Fruit fly (Drosophila melanogaster) whole organism, wandering third instar larva: Measurements from ENCODE around the gene Bem46.

Experiments
- Abd-B ChIP-seq: fragments of >200 bp; optimal IDR thresholded peaks from 2 replicates; lab custom pipeline; 2017; ENCODE audit warnings: missing biosample characterization, missing genetic modification characterization
- CG32264 ChIP-seq: fragments of 200-800 bp; sonication (Bioruptor generic); optimal IDR thresholded peaks from 2 replicates; lab custom pipeline; 2016; ENCODE audit warnings: missing biosample characterization, missing genetic modification characterization
- CG9705 ChIP-seq: fragments of 200-800 bp; sonication (Bioruptor generic); optimal IDR thresholded peaks from 2 replicates; lab custom pipeline; 2018; ENCODE audit warnings: missing biosample characterization, mild to moderate bottlenecking, missing genetic modification characterization
- CrebA ChIP-seq: fragments of 200-800 bp; sonication (Bioruptor generic); optimal IDR thresholded peaks from 2 replicates; lab custom pipeline; 2016; ENCODE audit warnings: missing biosample characterization, mild to moderate bottlenecking, missing genetic modification characterization, borderline replicate concordance
- Dfd ChIP-seq: fragments of >200 bp; optimal IDR thresholded peaks from 2 replicates; lab custom pipeline; 2017; ENCODE audit warnings: missing biosample characterization, missing genetic modification characterization
- Dif ChIP-seq: fragments of 200-275, 200-300 bp; sonication (Bioruptor generic); optimal IDR thresholded peaks from 2 replicates; lab custom pipeline; 2018; ENCODE audit warnings: missing biosample characterization, missing genetic modification characterization; ENCODE audit not compliant: partially characterized antibody
- GATAd ChIP-seq: sonication (Bioruptor generic); optimal IDR thresholded peaks from 2 replicates; lab custom pipeline; 2016; ENCODE audit warnings: missing biosample characterization, missing genetic modification characterization
- HLH106 ChIP-seq: fragments of 200-800 bp; optimal IDR thresholded peaks from 3 replicates; lab custom pipeline; 2019; ENCODE audit warnings: missing biosample characterization, mild to moderate bottlenecking, missing genetic modification characterization, moderate library complexity
- Hnf4 ChIP-seq: fragments of 200-800 bp; sonication (Bioruptor generic); optimal IDR thresholded peaks from 2 replicates; lab custom pipeline; 2016; ENCODE audit warnings: missing biosample characterization, mild to moderate bottlenecking, missing genetic modification characterization
- Hr78 ChIP-seq: fragments of >200 bp; optimal IDR thresholded peaks from 2 replicates; lab custom pipeline; 2017; ENCODE audit warnings: missing biosample characterization, missing genetic modification characterization
- Jra ChIP-seq: sonication (Bioruptor generic); optimal IDR thresholded peaks from 2 replicates; lab custom pipeline; 2016; ENCODE audit warnings: missing biosample characterization, missing genetic modification characterization
- Mio ChIP-seq: sonication (Bioruptor generic); optimal IDR thresholded peaks from 2 replicates; lab custom pipeline; 2016; ENCODE audit warnings: missing biosample characterization, missing genetic modification characterization
- Myc ChIP-seq: fragments of >200 bp; optimal IDR thresholded peaks from 2 replicates; lab custom pipeline; 2017
- N ChIP-seq: fragments of >200 bp; optimal IDR thresholded peaks from 2 replicates; lab custom pipeline; 2018; ENCODE audit warnings: missing biosample characterization, missing external identifiers, missing genetic modification characterization
- OdsH ChIP-seq: fragments of 200-800 bp; sonication (Bioruptor generic); optimal IDR thresholded peaks from 2 replicates; lab custom pipeline; 2016; ENCODE audit warnings: missing biosample characterization, mild to moderate bottlenecking, missing genetic modification characterization
- Rel ChIP-seq, 2 experiments: fragments of 200-800 bp; sonication (Bioruptor generic) in 1 of 2; optimal IDR thresholded peaks; 2 replicates in 1 of 2; 3 replicates in 1 of 2; lab custom pipeline; 2016 to 2019; ENCODE audit warnings: mild to moderate bottlenecking in 2 of 2, missing biosample characterization in 2 of 2, missing genetic modification characterization in 2 of 2, moderate library complexity in 1 of 2
- Sp1 ChIP-seq: fragments of 200-800 bp; sonication (Bioruptor generic); optimal IDR thresholded peaks from 3 replicates; lab custom pipeline; 2019; ENCODE audit warnings: missing biosample characterization, mild to moderate bottlenecking, missing genetic modification characterization, moderate library complexity
- Vsx2 ChIP-seq: fragments of 200-300, 225-300 bp; sonication (Bioruptor generic); optimal IDR thresholded peaks from 2 replicates; lab custom pipeline; 2018; ENCODE audit warnings: missing biosample characterization, missing genetic modification characterization; ENCODE audit not compliant: partially characterized antibody
- br ChIP-seq: fragments of 200-800 bp; sonication (Bioruptor generic); optimal IDR thresholded peaks from 2 replicates; lab custom pipeline; 2016; ENCODE audit warnings: missing biosample characterization, missing genetic modification characterization
- brk ChIP-seq: fragments of 200-800 bp; sonication (Bioruptor generic); optimal IDR thresholded peaks from 2 replicates; lab custom pipeline; 2016; ENCODE audit warnings: missing biosample characterization, mild to moderate bottlenecking, missing genetic modification characterization
- dl ChIP-seq, 2 experiments: fragments of 175-275, 200-275 bp in 1 of 2; fragments of 200-275 bp in 1 of 2; sonication (Bioruptor generic); optimal IDR thresholded peaks; lab custom pipeline; 2018; ENCODE audit warnings: mild to moderate bottlenecking in 2 of 2, missing biosample characterization in 2 of 2, missing genetic modification characterization in 2 of 2, moderate library complexity in 2 of 2; ENCODE audit not compliant: partially characterized antibody in 2 of 2, insufficient read depth in 1 of 2
- dmrt93B ChIP-seq: fragments of 200-800 bp; sonication (Bioruptor generic); optimal IDR thresholded peaks from 2 replicates; lab custom pipeline; 2018; ENCODE audit warnings: missing biosample characterization, mild to moderate bottlenecking, missing genetic modification characterization
- dsf ChIP-seq: sonication (Bioruptor generic); optimal IDR thresholded peaks from 2 replicates; lab custom pipeline; 2016; ENCODE audit warnings: missing biosample characterization, missing genetic modification characterization, borderline replicate concordance
- ey ChIP-seq: fragments of 200-800 bp; sonication (Bioruptor generic); optimal IDR thresholded peaks from 2 replicates; lab custom pipeline; 2016; ENCODE audit warnings: missing biosample characterization, missing genetic modification characterization
- foxo ChIP-seq, 2 experiments: fragments of 200-800 bp; sonication (Bioruptor generic); optimal IDR thresholded peaks; 2 replicates in 1 of 2; 3 replicates in 1 of 2; lab custom pipeline; 2016 to 2017; ENCODE audit warnings: missing biosample characterization in 2 of 2, missing genetic modification characterization in 2 of 2
- fru ChIP-seq: fragments of 200-800 bp; sonication (Bioruptor generic); optimal IDR thresholded peaks from 3 replicates; lab custom pipeline; 2016; ENCODE audit warnings: missing biosample characterization, mild to moderate bottlenecking, missing genetic modification characterization
- h ChIP-seq: fragments of 200-800 bp; sonication (Bioruptor generic); optimal IDR thresholded peaks from 3 replicates; lab custom pipeline; 2016; ENCODE audit warnings: missing biosample characterization, mild to moderate bottlenecking, missing genetic modification characterization
- jim ChIP-seq: fragments of 175-275, 200-325 bp; sonication (Bioruptor generic); optimal IDR thresholded peaks from 2 replicates; lab custom pipeline; 2016; ENCODE audit warnings: missing biosample characterization, mild to moderate bottlenecking, missing genetic modification characterization
- lola ChIP-seq: fragments of >200 bp; optimal IDR thresholded peaks from 2 replicates; lab custom pipeline; 2017; ENCODE audit warnings: missing biosample characterization, missing genetic modification characterization
- pan ChIP-seq: fragments of >200 bp; optimal IDR thresholded peaks from 2 replicates; lab custom pipeline; 2017
- psq ChIP-seq: fragments of 200-800 bp; sonication (Bioruptor generic); optimal IDR thresholded peaks from 3 replicates; lab custom pipeline; 2017; ENCODE audit warnings: missing biosample characterization, mild to moderate bottlenecking, missing genetic modification characterization, moderate library complexity
- rgr ChIP-seq: fragments of 200-800 bp; sonication (Bioruptor generic); optimal IDR thresholded peaks from 3 replicates; lab custom pipeline; 2016; ENCODE audit warnings: missing biosample characterization, mild to moderate bottlenecking, missing genetic modification characterization
- sage ChIP-seq: fragments of 200-800 bp; sonication (Bioruptor generic); optimal IDR thresholded peaks from 2 replicates; lab custom pipeline; 2016; ENCODE audit warnings: missing biosample characterization, mild to moderate bottlenecking, missing genetic modification characterization
- sv ChIP-seq: fragments of 200-800 bp; sonication (Bioruptor generic); optimal IDR thresholded peaks from 3 replicates; lab custom pipeline; 2016; ENCODE audit warnings: missing biosample characterization, missing genetic modification characterization
- tai ChIP-seq: sonication (Bioruptor generic); optimal IDR thresholded peaks from 2 replicates; lab custom pipeline; 2016; ENCODE audit warnings: missing biosample characterization, missing genetic modification characterization
- usp ChIP-seq: fragments of >200 bp; optimal IDR thresholded peaks from 2 replicates; lab custom pipeline; 2017; ENCODE audit warnings: missing biosample characterization, missing genetic modification characterization
- woc ChIP-seq: sonication (Bioruptor generic); optimal IDR thresholded peaks from 2 replicates; lab custom pipeline; 2016; ENCODE audit warnings: missing biosample characterization, mild to moderate bottlenecking, missing genetic modification characterization

Bem46 gene

dm6 chr2L:2957547-2958174, 30.3 kb upstream of the Bem46 start (continued):
- TF ChIP-seq Hnf4 (peak; percentile 76), Sp1 (GFP tag; lab: Kevin White, UChicago) (peak; percentile 89)

DNA sequence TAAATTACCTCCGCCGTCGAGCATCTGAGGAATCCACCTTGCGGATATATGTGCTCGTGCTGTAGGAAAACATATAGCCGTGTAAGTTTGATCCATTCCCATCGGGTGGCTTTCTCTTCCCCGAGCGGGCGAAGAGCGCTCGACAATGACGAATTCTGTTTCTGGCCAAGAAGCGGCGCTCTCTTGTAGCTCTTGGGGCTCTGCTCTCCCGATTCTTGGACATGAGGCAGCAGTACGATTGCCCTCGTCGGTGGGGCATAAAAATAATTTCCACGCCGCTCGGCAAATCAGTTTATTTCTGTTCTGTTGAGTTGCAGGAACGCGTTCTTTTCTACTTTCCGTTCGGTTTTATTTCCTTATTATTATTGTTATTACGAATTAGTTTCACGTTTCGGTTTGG, 29.1 kb upstream of the Bem46 start:
- TF ChIP-seq dl (GFP tag; optimal IDR thresholded peaks at IDR 0.05; lab: Kevin White, UChicago; ENCODE audit: insufficient read depth in 1 of 2, partially characterized antibody in 2 of 2) (peak; percentile 4 to 11), Sp1 (GFP tag; lab: Kevin White, UChicago) (no peak)
- TF ChIP-seq, all 38 proteins: peak for 1

dm6 chr2L:2966917-2967316, 21.0 kb upstream of the Bem46 start:
- TF ChIP-seq woc (GFP tag; lab: Kevin White, UChicago), result no peak
- no peak for TF ChIP-seq CG32264 (GFP tag; lab: Kevin White, UChicago)
- no peak for TF ChIP-seq CrebA (GFP tag; lab: Kevin White, UChicago)
- TF ChIP-seq br (GFP tag; lab: Kevin White, UChicago), result no peak
- TF ChIP-seq lola (GFP tag; lab: Kevin White, UChicago), result no peak
- TF ChIP-seq Sp1 (GFP tag; lab: Kevin White, UChicago), result no peak
- no peak for TF ChIP-seq N (GFP tag; lab: Kevin White, UChicago)
- no peak for TF ChIP-seq h
- no peak for TF ChIP-seq Mio (GFP tag; lab: Kevin White, UChicago)
- TF ChIP-seq sv, result no peak
- TF ChIP-seq CG9705, result no peak
- TF ChIP-seq Abd-B, result no peak
- TF ChIP-seq Dif (GFP tag; lab: Kevin White, UChicago), result no peak
- no peak for TF ChIP-seq brk (GFP tag; lab: Kevin White, UChicago)
- no peak for TF ChIP-seq OdsH (GFP tag; lab: Kevin White, UChicago)
- TF ChIP-seq Vsx2 (GFP tag; lab: Kevin White, UChicago), result no peak
- TF ChIP-seq, all 38 proteins: peak for 0

DNA sequence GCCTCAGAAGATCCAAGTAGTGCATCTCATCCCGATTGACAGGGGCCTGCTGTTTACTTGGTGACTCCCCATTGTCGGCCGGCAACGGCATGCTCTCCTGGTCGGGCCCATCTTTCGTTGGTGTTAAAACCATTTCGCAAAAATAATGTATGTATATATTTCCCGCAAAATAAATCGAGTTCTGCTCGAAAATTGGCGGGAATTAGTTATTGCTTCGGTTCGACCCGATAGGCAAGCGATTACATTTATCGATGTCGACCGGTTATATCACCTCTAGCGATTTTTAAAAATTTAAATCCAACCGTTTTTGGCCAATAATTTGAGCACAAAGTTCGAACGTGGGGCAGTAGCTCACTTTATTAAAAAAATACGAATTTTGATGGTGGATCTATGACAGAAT, 18.5 kb upstream of the Bem46 start, which contains the start of gene Ts:
Ts (minus strand) TSS at position 201 of the 400 bp plus-strand sequence.
- TF ChIP-seq HLH106 (no peak), Mio (GFP tag; lab: Kevin White, UChicago) (no peak), Jra (GFP tag; lab: Kevin White, UChicago) (no peak), dmrt93B (GFP tag; lab: Kevin White, UChicago) (no peak), ey (GFP tag; lab: Kevin White, UChicago) (no peak), Hnf4 (no peak), OdsH (GFP tag; lab: Kevin White, UChicago) (no peak), h (no peak), sage (GFP tag; lab: Kevin White, UChicago) (no peak), Dif (GFP tag; lab: Kevin White, UChicago) (no peak), CG32264 (GFP tag; lab: Kevin White, UChicago) (no peak), rgr (GFP tag; lab: Kevin White, UChicago) (no peak)

DNA sequence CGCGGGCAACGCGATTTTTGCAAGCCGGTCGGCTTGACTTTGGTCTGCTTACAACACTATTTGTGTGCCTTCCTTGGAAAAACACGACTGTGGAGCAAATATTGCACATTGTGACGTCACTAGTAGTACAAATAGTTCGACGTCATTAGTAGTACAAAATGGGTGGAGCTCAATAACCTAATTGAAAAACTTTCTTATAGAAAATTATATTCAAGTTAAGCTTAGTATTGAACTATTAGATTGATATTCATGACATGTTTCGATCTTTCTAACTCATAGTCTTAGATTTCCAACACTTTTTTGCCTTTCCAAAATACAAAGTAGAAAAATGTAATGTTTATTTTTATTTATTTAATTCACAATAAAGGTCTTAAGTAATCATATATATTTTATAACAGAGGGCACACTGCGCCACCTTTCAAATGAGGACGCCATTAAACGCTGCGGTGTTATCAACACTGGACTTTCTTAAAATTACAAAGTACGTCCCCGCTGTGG, 15.4 kb upstream of the Bem46 start, which contains the start of the genes Rrp1 and gammaTub23C:
Rrp1 (minus strand) TSS at position 70 of the 498 bp plus-strand sequence.
gammaTub23C (plus strand) TSS at position 453 of the 498 bp plus-strand sequence.
- TF ChIP-seq OdsH (GFP tag; lab: Kevin White, UChicago) (peak; percentile 88), sv (peak; percentile 89), foxo (GFP tag; optimal IDR thresholded peaks at IDR 0.05; lab: Kevin White, UChicago) (peak in 1 of 2 experiments; percentile 91), Dif (GFP tag; lab: Kevin White, UChicago) (no peak), tai (GFP tag; lab: Kevin White, UChicago) (no peak), Hr78 (GFP tag; lab: Kevin White, UChicago) (no peak), Hnf4 (no peak), fru (peak; percentile 83), N (GFP tag; lab: Kevin White, UChicago) (no peak), Abd-B (no peak), CrebA (GFP tag; lab: Kevin White, UChicago) (no peak), CG9705 (peak; percentile 84), pan (lab: Kevin White, UChicago) (no peak), dmrt93B (GFP tag; lab: Kevin White, UChicago) (peak; percentile 93), Jra (GFP tag; lab: Kevin White, UChicago) (peak; percentile 78), sage (GFP tag; lab: Kevin White, UChicago) (no peak), brk (GFP tag; lab: Kevin White, UChicago) (no peak), CG32264 (GFP tag; lab: Kevin White, UChicago) (peak; percentile 18), ey (GFP tag; lab: Kevin White, UChicago) (peak; percentile 81), Sp1 (GFP tag; lab: Kevin White, UChicago) (peak; percentile 90), Myc (lab: Kevin White, UChicago) (peak; percentile 55), HLH106 (peak; percentile 90), Rel (GFP tag; optimal IDR thresholded peaks at IDR 0.05; lab: Kevin White, UChicago) (no peak), Rel (tag; optimal IDR thresholded peaks at IDR 0.05; lab: Kevin White, UChicago) (peak; percentile 89), usp (GFP tag; lab: Kevin White, UChicago) (no peak), jim (GFP tag; lab: Kevin White, UChicago) (no peak), dsf (peak; percentile 38), rgr (GFP tag; lab: Kevin White, UChicago) (peak; percentile 90), Dfd (GFP tag; lab: Kevin White, UChicago) (no peak), psq (GFP tag; lab: Kevin White, UChicago) (peak; percentile 86), lola (GFP tag; lab: Kevin White, UChicago) (no peak), woc (GFP tag; lab: Kevin White, UChicago) (peak; percentile 88), GATAd (GFP tag; lab: Kevin White, UChicago) (peak; percentile 43)
